Worm (Caenorhabditis elegans): ENCODE results near the gene Y82E9BL.12.

The Y82E9BL.12 gene

DNA sequence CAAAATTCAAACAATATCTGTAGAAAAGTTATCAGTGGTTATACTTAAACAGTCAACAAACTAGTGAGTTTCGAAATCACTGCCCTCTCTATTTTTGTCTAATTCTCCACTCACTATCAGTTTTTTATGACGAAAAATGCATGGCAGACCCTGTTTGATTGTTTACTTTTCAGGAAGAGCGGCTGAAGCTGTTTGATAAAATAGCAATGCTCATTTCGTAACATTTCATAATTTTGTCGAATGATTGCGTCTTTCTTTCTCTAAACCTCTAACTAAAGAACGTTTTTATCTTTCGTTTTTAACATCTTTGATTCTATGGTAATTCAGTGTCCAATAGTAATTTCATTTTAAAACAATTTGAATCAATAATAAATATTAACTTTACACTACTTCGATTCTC is 29.8 kb upstream of the Y82E9BL.12 start:
- TF ChIP-seq ham-2 (GFP tag; optimal IDR thresholded peaks at IDR 0.05) (no peak), pha-4 (tag; optimal IDR thresholded peaks at IDR 0.05) (no peak), blmp-1 (tag; optimal IDR thresholded peaks at IDR 0.05) (no peak), mab-5 (tag; optimal IDR thresholded peaks at IDR 0.05) (no peak), unc-120 (tag; optimal IDR thresholded peaks at IDR 0.05; ENCODE audit: poor library complexity, severe bottlenecking) (no peak), elt-1 (tag; optimal IDR thresholded peaks at IDR 0.05; ENCODE audit: borderline replicate concordance, insufficient read depth) (no peak)

ce11 chrIII:1284584-1285046 is 24.4 kb upstream of the Y82E9BL.12 start, which contains the start of gene fbxa-37:
Gene fbxa-37, plus strand, starts transcription at chrIII:1284996.
- no peak for TF ChIP-seq unc-120 (tag; optimal IDR thresholded peaks at IDR 0.05; ENCODE audit: poor library complexity, severe bottlenecking)
- no peak for TF ChIP-seq flh-1 (GFP tag; optimal IDR thresholded peaks at IDR 0.05)
- TF ChIP-seq pha-4 (tag; optimal IDR thresholded peaks at IDR 0.05) = no peak
- TF ChIP-seq tbx-8 (GFP tag; optimal IDR thresholded peaks at IDR 0.05) = no peak
- no peak for TF ChIP-seq ces-1 (GFP tag; optimal IDR thresholded peaks at IDR 0.05)
- TF ChIP-seq sem-2 (GFP tag; optimal IDR thresholded peaks at IDR 0.05) = no peak
- no peak for TF ChIP-seq unc-39 (tag; optimal IDR thresholded peaks at IDR 0.05)
- no peak for TF ChIP-seq drap-1 (GFP tag; optimal IDR thresholded peaks at IDR 0.05)
- TF ChIP-seq bed-3 (GFP tag; optimal IDR thresholded peaks at IDR 0.05) = no peak
- TF ChIP-seq lsy-2 (tag; optimal IDR thresholded peaks at IDR 0.05) = no peak
- TF ChIP-seq ceh-83 (GFP tag; optimal IDR thresholded peaks at IDR 0.05) = no peak
- no peak for TF ChIP-seq ztf-11 (tag; optimal IDR thresholded peaks at IDR 0.05)
- TF ChIP-seq snpc-4 (tag; optimal IDR thresholded peaks at IDR 0.05) = no peak
- no peak for TF ChIP-seq elt-3 (tag; optimal IDR thresholded peaks at IDR 0.05)
- TF ChIP-seq ceh-43 (GFP tag; optimal IDR thresholded peaks at IDR 0.05) = no peak
- no peak for TF ChIP-seq mep-1 (tag; optimal IDR thresholded peaks at IDR 0.05)
- TF ChIP-seq nhr-237 (tag; optimal IDR thresholded peaks at IDR 0.05) = no peak
- no peak for TF ChIP-seq ham-2 (GFP tag; optimal IDR thresholded peaks at IDR 0.05)

ce11 chrIII:1288473-1289056 is 20.4 kb upstream of the Y82E9BL.12 start, which contains the start of gene fbxa-50:
Gene fbxa-50, minus strand, starts transcription at chrIII:1288523.
- TF ChIP-seq zip-8 (tag; optimal IDR thresholded peaks at IDR 0.05) (no peak), pha-4 (tag; optimal IDR thresholded peaks at IDR 0.05) (no peak), lin-13 (tag; optimal IDR thresholded peaks at IDR 0.05) (no peak), mep-1 (tag; optimal IDR thresholded peaks at IDR 0.05) (no peak), elt-1 (tag; optimal IDR thresholded peaks at IDR 0.05; ENCODE audit: borderline replicate concordance, insufficient read depth) (no peak), sptf-1 (tag; optimal IDR thresholded peaks at IDR 0.05) (no peak), ceh-83 (GFP tag; optimal IDR thresholded peaks at IDR 0.05) (no peak), mab-5 (tag; optimal IDR thresholded peaks at IDR 0.05) (no peak), flh-1 (GFP tag; optimal IDR thresholded peaks at IDR 0.05) (no peak), nhr-237 (tag; optimal IDR thresholded peaks at IDR 0.05) (no peak), bed-3 (GFP tag; optimal IDR thresholded peaks at IDR 0.05) (no peak)

DNA sequence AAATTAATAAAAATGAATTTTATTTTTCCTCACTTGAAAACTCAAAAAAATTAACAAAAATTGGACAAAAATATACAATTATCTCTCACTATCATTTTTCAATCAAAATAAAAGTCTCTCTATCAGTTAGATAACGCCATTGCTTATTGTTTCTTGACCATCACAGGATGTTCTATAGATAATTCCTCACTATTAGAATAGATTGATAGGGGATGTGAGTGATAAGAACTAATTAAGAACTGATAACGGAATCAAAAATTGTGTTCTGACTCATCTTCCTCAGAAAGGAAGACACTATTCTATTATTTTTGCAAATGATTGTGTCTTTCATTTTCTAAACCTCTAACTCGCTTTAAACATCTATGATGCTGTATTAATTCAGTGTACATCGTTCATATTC is 19.8 kb upstream of the Y82E9BL.12 start:
- no peak for TF ChIP-seq nhr-76 (tag; optimal IDR thresholded peaks at IDR 0.05)
- TF ChIP-seq nhr-28 (tag; optimal IDR thresholded peaks at IDR 0.05) = no peak
- no peak for TF ChIP-seq lin-13 (tag; optimal IDR thresholded peaks at IDR 0.05)
- TF ChIP-seq sptf-1 (tag; optimal IDR thresholded peaks at IDR 0.05) = no peak
- TF ChIP-seq ztf-11 (tag; optimal IDR thresholded peaks at IDR 0.05) = no peak
- TF ChIP-seq blmp-1 (tag; optimal IDR thresholded peaks at IDR 0.05) = no peak
- no peak for TF ChIP-seq flh-1 (GFP tag; optimal IDR thresholded peaks at IDR 0.05)
- no peak for TF ChIP-seq tbx-8 (GFP tag; optimal IDR thresholded peaks at IDR 0.05)
- TF ChIP-seq lsy-2 (tag; optimal IDR thresholded peaks at IDR 0.05) = no peak
- no peak for TF ChIP-seq mep-1 (tag; optimal IDR thresholded peaks at IDR 0.05)
- TF ChIP-seq ham-2 (GFP tag; optimal IDR thresholded peaks at IDR 0.05) = no peak
- TF ChIP-seq drap-1 (GFP tag; optimal IDR thresholded peaks at IDR 0.05) = no peak
- no peak for TF ChIP-seq nhr-237 (tag; optimal IDR thresholded peaks at IDR 0.05)
- TF ChIP-seq unc-39 (tag; optimal IDR thresholded peaks at IDR 0.05) = no peak
- TF ChIP-seq ces-1 (GFP tag; optimal IDR thresholded peaks at IDR 0.05) = no peak
- no peak for TF ChIP-seq unc-120 (tag; optimal IDR thresholded peaks at IDR 0.05; ENCODE audit: poor library complexity, severe bottlenecking)
- TF ChIP-seq snpc-4 (tag; optimal IDR thresholded peaks at IDR 0.05) = no peak
- TF ChIP-seq sem-2 (GFP tag; optimal IDR thresholded peaks at IDR 0.05) = no peak
- no peak for TF ChIP-seq hlh-1 (tag; optimal IDR thresholded peaks at IDR 0.05)

DNA sequence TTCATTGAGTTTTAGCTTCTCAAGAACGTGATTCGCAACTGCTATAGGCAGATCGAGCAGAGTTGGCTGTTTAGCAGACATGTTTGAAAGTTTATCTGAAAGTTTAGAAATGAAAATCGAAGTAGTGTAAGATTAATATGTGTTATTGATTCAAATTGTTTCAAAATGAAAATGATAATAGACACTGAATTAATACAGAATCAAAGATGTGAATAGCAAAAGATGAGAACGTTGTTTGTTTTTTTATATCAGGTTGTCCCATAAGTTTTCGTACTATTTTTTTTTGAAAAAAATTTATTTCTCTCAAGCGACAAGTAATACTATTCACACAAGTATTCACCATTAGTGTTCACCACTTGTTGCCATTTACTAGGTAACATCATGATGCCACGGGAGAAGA is 15.9 kb upstream of the Y82E9BL.12 start, which contains the start of gene fbxa-36:
TSS of gene fbxa-36 (minus strand) at position 101 of the 400 bp plus-strand sequence.
- TF ChIP-seq bed-3 (GFP tag; optimal IDR thresholded peaks at IDR 0.05) = no peak
- TF ChIP-seq tbx-8 (GFP tag; optimal IDR thresholded peaks at IDR 0.05) = no peak
- TF ChIP-seq mep-1 (tag; optimal IDR thresholded peaks at IDR 0.05) = no peak
- TF ChIP-seq unc-120 (tag; optimal IDR thresholded peaks at IDR 0.05; ENCODE audit: poor library complexity, severe bottlenecking) = no peak
- no peak for TF ChIP-seq lin-13 (tag; optimal IDR thresholded peaks at IDR 0.05)
- no peak for TF ChIP-seq snpc-4 (tag; optimal IDR thresholded peaks at IDR 0.05)

All from whole organism, mixed stage, embryonic.